Fruit fly (Drosophila melanogaster) whole organism, wandering third instar larva: ENCODE data around the gene aralar1.

Source experiments
- Abd-B ChIP-seq: fragments of >200 bp; optimal IDR thresholded peaks from 2 replicates; lab custom pipeline; 2017; ENCODE audit warnings: missing biosample characterization, missing genetic modification characterization
- HLH106 ChIP-seq: fragments of 200-800 bp; optimal IDR thresholded peaks from 3 replicates; lab custom pipeline; 2019; ENCODE audit warnings: missing biosample characterization, mild to moderate bottlenecking, missing genetic modification characterization, moderate library complexity
- Hnf4 ChIP-seq: fragments of 200-800 bp; sonication (Bioruptor generic); optimal IDR thresholded peaks from 2 replicates; lab custom pipeline; 2016; ENCODE audit warnings: missing biosample characterization, mild to moderate bottlenecking, missing genetic modification characterization
- Myc ChIP-seq: fragments of >200 bp; optimal IDR thresholded peaks from 2 replicates; lab custom pipeline; 2017
- N ChIP-seq: fragments of >200 bp; optimal IDR thresholded peaks from 2 replicates; lab custom pipeline; 2018; ENCODE audit warnings: missing biosample characterization, missing external identifiers, missing genetic modification characterization
- br ChIP-seq: fragments of 200-800 bp; sonication (Bioruptor generic); optimal IDR thresholded peaks from 2 replicates; lab custom pipeline; 2016; ENCODE audit warnings: missing biosample characterization, missing genetic modification characterization
- dl ChIP-seq, 2 experiments: fragments of 175-275, 200-275 bp in 1 of 2; fragments of 200-275 bp in 1 of 2; sonication (Bioruptor generic); optimal IDR thresholded peaks; lab custom pipeline; 2018; ENCODE audit warnings: mild to moderate bottlenecking in 2 of 2, missing biosample characterization in 2 of 2, missing genetic modification characterization in 2 of 2, moderate library complexity in 2 of 2; ENCODE audit not compliant: partially characterized antibody in 2 of 2, insufficient read depth in 1 of 2
- dmrt93B ChIP-seq: fragments of 200-800 bp; sonication (Bioruptor generic); optimal IDR thresholded peaks from 2 replicates; lab custom pipeline; 2018; ENCODE audit warnings: missing biosample characterization, mild to moderate bottlenecking, missing genetic modification characterization
- sv ChIP-seq: fragments of 200-800 bp; sonication (Bioruptor generic); optimal IDR thresholded peaks from 3 replicates; lab custom pipeline; 2016; ENCODE audit warnings: missing biosample characterization, missing genetic modification characterization

DNA sequence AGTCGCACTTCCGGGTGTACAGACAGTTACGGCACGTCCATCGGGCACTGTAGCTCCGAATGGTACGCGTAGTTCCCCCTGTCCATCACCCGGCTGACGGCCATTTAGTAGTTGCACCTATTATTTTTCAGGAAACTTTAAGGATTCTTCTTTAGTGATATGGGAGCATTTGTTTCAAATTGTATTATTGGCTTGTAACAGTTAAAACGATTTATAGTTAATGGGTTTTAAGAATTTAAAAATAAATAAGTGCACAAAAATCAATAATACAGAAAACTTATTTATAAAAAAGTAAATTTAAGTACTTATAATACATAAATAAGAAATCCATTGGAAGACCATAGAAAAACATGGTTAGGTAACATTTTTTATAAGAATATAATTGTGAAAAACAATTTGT, 32.8 kb downstream of the aralar1 start, which contains the start of the genes CG2217 and CG42740:
- TF ChIP-seq br (GFP tag; lab: Kevin White, UChicago) (no peak), Myc (lab: Kevin White, UChicago) (no peak), HLH106 (tag; lab: Kevin White, UChicago) (no peak), Hnf4 (no peak), sv (no peak), dl (GFP tag; optimal IDR thresholded peaks at IDR 0.05; lab: Kevin White, UChicago; ENCODE audit: insufficient read depth in 1 of 2, partially characterized antibody in 2 of 2) (no peak), Abd-B (GFP tag; lab: Kevin White, UChicago) (no peak), dmrt93B (GFP tag; lab: Kevin White, UChicago) (no peak), N (no peak)
